Fruit fly (Drosophila melanogaster) whole organism, wandering third instar larva: ENCODE results near the gene CG5781.

Source experiments
- Myc ChIP-seq: fragments of >200 bp; optimal IDR thresholded peaks from 2 replicates; lab custom pipeline; 2017
- br ChIP-seq: fragments of 200-800 bp; sonication (Bioruptor generic); optimal IDR thresholded peaks from 2 replicates; lab custom pipeline; 2016; ENCODE audit warnings: missing biosample characterization, missing genetic modification characterization
- brk ChIP-seq: fragments of 200-800 bp; sonication (Bioruptor generic); optimal IDR thresholded peaks from 2 replicates; lab custom pipeline; 2016; ENCODE audit warnings: missing biosample characterization, mild to moderate bottlenecking, missing genetic modification characterization
- ey ChIP-seq: fragments of 200-800 bp; sonication (Bioruptor generic); optimal IDR thresholded peaks from 2 replicates; lab custom pipeline; 2016; ENCODE audit warnings: missing biosample characterization, missing genetic modification characterization
- fru ChIP-seq: fragments of 200-800 bp; sonication (Bioruptor generic); optimal IDR thresholded peaks from 3 replicates; lab custom pipeline; 2016; ENCODE audit warnings: missing biosample characterization, mild to moderate bottlenecking, missing genetic modification characterization
- jim ChIP-seq: fragments of 175-275, 200-325 bp; sonication (Bioruptor generic); optimal IDR thresholded peaks from 2 replicates; lab custom pipeline; 2016; ENCODE audit warnings: missing biosample characterization, mild to moderate bottlenecking, missing genetic modification characterization
- usp ChIP-seq: fragments of >200 bp; optimal IDR thresholded peaks from 2 replicates; lab custom pipeline; 2017; ENCODE audit warnings: missing biosample characterization, missing genetic modification characterization

DNA sequence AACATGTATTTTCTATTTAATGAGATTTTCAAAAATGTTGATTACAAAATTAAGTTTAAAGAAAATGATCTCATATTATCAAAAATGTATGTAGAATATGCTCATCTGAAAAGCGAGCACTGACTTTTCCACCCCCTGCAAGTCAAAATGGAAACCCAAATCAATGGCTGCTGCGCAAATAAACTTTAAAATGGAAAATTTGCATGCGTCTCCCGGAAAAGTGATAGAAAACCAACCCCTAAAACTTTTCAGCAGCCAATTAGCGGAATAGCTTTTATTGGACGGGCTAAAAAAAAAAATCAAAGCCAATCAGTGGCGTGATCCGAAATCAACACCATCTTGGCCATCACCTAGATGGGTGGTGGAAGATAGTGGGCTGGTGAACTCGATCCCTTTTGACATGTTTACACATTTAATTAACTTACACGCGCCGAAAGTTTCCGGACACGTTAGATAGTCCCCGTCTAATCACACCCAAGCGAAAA is 7.8 kb downstream of the CG5781 start:
- no peak for TF ChIP-seq br
- no peak for TF ChIP-seq usp (GFP tag; lab: Kevin White, UChicago)
- no peak for TF ChIP-seq fru (GFP tag; lab: Kevin White, UChicago)
- no peak for TF ChIP-seq brk (GFP tag; lab: Kevin White, UChicago)
- TF ChIP-seq jim (GFP tag; lab: Kevin White, UChicago) = no peak
- no peak for TF ChIP-seq Myc (lab: Kevin White, UChicago)
- TF ChIP-seq ey (GFP tag; lab: Kevin White, UChicago) = no peak
